Worm (Caenorhabditis elegans): ENCODE results near the gene pik-1.

DNA sequence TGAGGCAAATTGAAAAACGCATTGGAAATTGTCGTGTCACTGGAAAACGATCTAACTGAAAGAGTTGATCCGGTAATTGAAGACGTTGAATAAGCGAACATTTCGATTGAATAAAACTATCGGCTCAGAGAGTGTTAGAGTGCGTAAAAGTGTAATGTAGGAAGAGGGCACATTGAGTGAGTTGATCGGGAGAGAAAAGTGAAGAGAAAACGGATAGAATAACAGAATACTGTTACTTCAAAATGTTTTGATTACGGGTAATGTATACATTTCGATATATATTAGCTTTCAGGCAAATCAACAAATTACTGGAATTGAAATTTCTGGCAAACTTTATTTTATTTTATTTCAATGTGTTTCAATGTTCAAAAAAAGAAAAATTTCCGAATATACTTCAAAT lies 38.9 kb downstream of the pik-1 start, which contains the start of gene uso-1:
- TF ChIP-seq flt-1 (GFP tag; IDR thresholded peaks at IDR 0.05) (no peak), klf-2 (GFP tag; conservative IDR thresholded peaks at IDR 0.05) (no peak), ref-1 (GFP tag; conservative IDR thresholded peaks at IDR 0.05) (no peak), med-1 (GFP tag; optimal IDR thresholded peaks at IDR 0.05; ENCODE audit: insufficient read depth) (no peak)

All from whole organism, midembryonic.